Worm (Caenorhabditis elegans) whole organism, L4 larva: ENCODE measurements around the gene ZK757.1.

Experiments used
- ctbp-1 ChIP-seq: fragments of 200-800 bp; sonication (Bioruptor generic); IDR thresholded peaks from 2 replicates; pipeline ENCODE4 v1.3.6; 2022; ENCODE audit warnings: missing genetic modification reagents, missing genetic modification characterization, missing compliant biosample characterization
- mdt-29 ChIP-seq: fragments of 200-800 bp; sonication (Bioruptor generic); IDR thresholded peaks from 2 replicates; pipeline ENCODE4 v1.3.6; 2022; ENCODE audit warnings: missing genetic modification reagents, missing genetic modification characterization, missing compliant biosample characterization
- mep-1 ChIP-seq: fragments of 150-350 bp; sonication (generic microtip); optimal IDR thresholded peaks from 3 replicates; lab custom pipeline; 2014; ENCODE audit warnings: missing biosample characterization, missing genetic modification characterization
- nhr-11 ChIP-seq: fragments of 150-350 bp; optimal IDR thresholded peaks from 2 replicates; lab custom pipeline; 2014; ENCODE audit warnings: missing biosample characterization, missing genetic modification characterization
- nhr-237 ChIP-seq: sonication (generic microtip); optimal IDR thresholded peaks from 2 replicates; lab custom pipeline; 2017; ENCODE audit warnings: missing biosample characterization, missing genetic modification characterization
- php-3 ChIP-seq: fragments of 200-800 bp; sonication (Bioruptor generic); IDR thresholded peaks from 2 replicates; pipeline ENCODE4 v1.3.6; 2022; ENCODE audit warnings: missing genetic modification reagents, missing genetic modification characterization, missing compliant biosample characterization
- vab-7 ChIP-seq: fragments of 200-800 bp; sonication (Bioruptor generic); IDR thresholded peaks from 2 replicates; pipeline ENCODE4 v1.3.6; 2022; ENCODE audit warnings: missing genetic modification reagents, missing genetic modification characterization, missing compliant biosample characterization
- zip-11 ChIP-seq: fragments of 200-800 bp; sonication (Bioruptor generic); IDR thresholded peaks from 2 replicates; pipeline ENCODE4 v1.3.6; 2022; ENCODE audit warnings: missing genetic modification characterization, missing compliant biosample characterization

DNA sequence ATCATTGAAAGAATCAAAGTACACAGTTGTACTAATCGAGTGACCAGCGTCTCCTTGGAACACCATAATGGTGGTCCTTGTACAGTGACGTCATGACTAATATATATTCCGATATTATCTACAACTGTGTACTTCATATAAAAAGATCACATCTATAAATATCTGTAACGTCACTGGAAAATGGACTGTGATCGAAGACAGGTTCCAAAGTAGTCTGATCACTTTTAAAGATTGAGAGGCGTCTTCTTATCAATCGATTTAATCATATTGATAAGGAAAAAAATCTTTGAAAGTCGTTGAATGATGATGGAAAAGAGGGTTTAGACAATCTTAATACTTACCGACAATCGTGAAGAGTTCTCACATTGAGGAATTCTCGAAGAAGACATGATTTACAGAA, 12.9 kb downstream of the ZK757.1 start:
- no peak for TF ChIP-seq nhr-11 (tag; lab: Kevin White, UChicago)
- no peak for TF ChIP-seq mep-1 (tag; lab: Kevin White, UChicago)
- TF ChIP-seq php-3 (GFP tag; lab: Robert Waterston, UW), result no peak
- no peak for TF ChIP-seq ctbp-1 (GFP tag; lab: Robert Waterston, UW)
- no peak for TF ChIP-seq nhr-237 (tag; lab: Kevin White, UChicago)
- TF ChIP-seq vab-7, result no peak
- no peak for TF ChIP-seq zip-11 (GFP tag; lab: Robert Waterston, UW)
- no peak for TF ChIP-seq mdt-29 (GFP tag; lab: Robert Waterston, UW)
